2 fruit fly cellular contexts compared by ENCODE assay signal in genomic region chr3R:13995933-13996332, dm6.
TF ChIP-seq lines count a peak whose summit lies in the region.

No protein-coding gene starts in this region.

- TF ChIP-seq CTCF in whole organism, embryonic (GFP tag; optimal IDR thresholded peaks at IDR 0.05; lab: Kevin White, UChicago) = no peak

TF ChIP-seq in whole organism, embryonic, 481 proteins besides CTCF, POLR2A, EP300 and RAD21 (continues in another document):
- TF ChIP-seq klu (GFP tag; IDR thresholded peaks at IDR 0.05; lab: Robert Waterston, UW) = no peak
- no peak for TF ChIP-seq CG8089 (GFP tag; optimal IDR thresholded peaks at IDR 0.05; lab: Kevin White, UChicago)
- no peak for TF ChIP-seq E2f1 (GFP tag; IDR thresholded peaks at IDR 0.05; lab: Robert Waterston, UW)
- no peak for TF ChIP-seq ftz-f1 (GFP tag; optimal IDR thresholded peaks at IDR 0.05; lab: Kevin White, UChicago)
- TF ChIP-seq ro (GFP tag; IDR thresholded peaks at IDR 0.05; lab: Robert Waterston, UW) = no peak
- no peak for TF ChIP-seq CG4730 (GFP tag; IDR thresholded peaks at IDR 0.05; lab: Robert Waterston, UW)
- TF ChIP-seq CG18619 (GFP tag; optimal IDR thresholded peaks at IDR 0.05; lab: Kevin White, UChicago) = no peak
- no peak for TF ChIP-seq CG6689 (GFP tag; IDR thresholded peaks at IDR 0.05; lab: Robert Waterston, UW)
- TF ChIP-seq Sry-β (GFP tag; optimal IDR thresholded peaks at IDR 0.05; lab: Kevin White, UChicago) = no peak
- no peak for TF ChIP-seq CG9932 (GFP tag; IDR thresholded peaks at IDR 0.05; lab: Robert Waterston, UW)
- TF ChIP-seq CG10267 (tag; optimal IDR thresholded peaks at IDR 0.05; lab: Kevin White, UChicago) = no peak
- no peak for TF ChIP-seq Jarid2 (GFP tag; optimal IDR thresholded peaks at IDR 0.05; lab: Kevin White, UChicago)
- no peak for TF ChIP-seq CG6272 (GFP tag; IDR thresholded peaks at IDR 0.05; lab: Robert Waterston, UW)
- TF ChIP-seq Poxn (GFP tag; IDR thresholded peaks at IDR 0.05; lab: Robert Waterston, UW) = no peak
- no peak for TF ChIP-seq shn (GFP tag; optimal IDR thresholded peaks at IDR 0.05; lab: Kevin White, UChicago)
- no peak for TF ChIP-seq hb (GFP tag; IDR thresholded peaks at IDR 0.05; lab: Robert Waterston, UW; ENCODE audit: partially characterized antibody)
- TF ChIP-seq CG15269 (tag; optimal IDR thresholded peaks at IDR 0.05; lab: Kevin White, UChicago) = no peak
- TF ChIP-seq ac (GFP tag; optimal IDR thresholded peaks at IDR 0.05; lab: Kevin White, UChicago) = no peak
- no peak for TF ChIP-seq CG1024 (GFP tag; IDR thresholded peaks at IDR 0.05; lab: Robert Waterston, UW)
- no peak for TF ChIP-seq CG7839 (tag; optimal IDR thresholded peaks at IDR 0.05; lab: Kevin White, UChicago)
- no peak for TF ChIP-seq pum (GFP tag; optimal IDR thresholded peaks at IDR 0.05; lab: Kevin White, UChicago)
- TF ChIP-seq CG11247 (GFP tag; IDR thresholded peaks at IDR 0.05; lab: Robert Waterston, UW) = no peak
- TF ChIP-seq repo (GFP tag; optimal IDR thresholded peaks at IDR 0.05; lab: Kevin White, UChicago) = no peak
- TF ChIP-seq yki (optimal IDR thresholded peaks at IDR 0.05; lab: Kevin White, UChicago) = no peak
- peak; percentile 74 for TF ChIP-seq CG4360 (GFP tag; IDR thresholded peaks at IDR 0.05; lab: Robert Waterston, UW)
- TF ChIP-seq CG34376 (GFP tag; optimal IDR thresholded peaks at IDR 0.05; lab: Kevin White, UChicago) = no peak
- no peak for TF ChIP-seq CG5245 (GFP tag; optimal IDR thresholded peaks at IDR 0.05; lab: Kevin White, UChicago)
- no peak for TF ChIP-seq hkb (optimal IDR thresholded peaks at IDR 0.05; lab: Kevin White, UChicago)
- no peak for TF ChIP-seq hkb (GFP tag; IDR thresholded peaks at IDR 0.05; lab: Robert Waterston, UW)
- no peak for TF ChIP-seq Lpt (GFP tag; optimal IDR thresholded peaks at IDR 0.05; lab: Kevin White, UChicago)
- no peak for TF ChIP-seq CG18599 (GFP tag; optimal IDR thresholded peaks at IDR 0.05; lab: Kevin White, UChicago)
- TF ChIP-seq Dad (GFP tag; optimal IDR thresholded peaks at IDR 0.05; lab: Kevin White, UChicago) = no peak
- TF ChIP-seq trh (GFP tag; optimal IDR thresholded peaks at IDR 0.05; lab: Kevin White, UChicago) = no peak
- no peak for TF ChIP-seq h (optimal IDR thresholded peaks at IDR 0.05; lab: Kevin White, UChicago)
- TF ChIP-seq Dp (GFP tag; optimal IDR thresholded peaks at IDR 0.05; lab: Kevin White, UChicago) = no peak
- no peak for TF ChIP-seq CG32767 (GFP tag; IDR thresholded peaks at IDR 0.05; lab: Robert Waterston, UW)
- no peak for TF ChIP-seq CG42726 (GFP tag; IDR thresholded peaks at IDR 0.05; lab: Robert Waterston, UW; ENCODE audit: partially characterized antibody)
- TF ChIP-seq CG4328 (GFP tag; optimal IDR thresholded peaks at IDR 0.05; lab: Kevin White, UChicago) = no peak
- TF ChIP-seq CG7271 (tag; optimal IDR thresholded peaks at IDR 0.05; lab: Kevin White, UChicago) = no peak
- no peak for TF ChIP-seq pan (optimal IDR thresholded peaks at IDR 0.05; lab: Kevin White, UChicago)
- peak in 1 of 2 experiments; percentile 11 for TF ChIP-seq pan (GFP tag; optimal IDR thresholded peaks at IDR 0.05 in 1 of 2, IDR thresholded peaks at IDR 0.05 in 1 of 2)
- no peak for TF ChIP-seq eyg (GFP tag; optimal IDR thresholded peaks at IDR 0.05; lab: Kevin White, UChicago)
- peak; percentile 82 for TF ChIP-seq Blimp-1 (GFP tag; optimal IDR thresholded peaks at IDR 0.05; lab: Kevin White, UChicago)
- no peak for TF ChIP-seq CG16863 (GFP tag; optimal IDR thresholded peaks at IDR 0.05; lab: Kevin White, UChicago)
- TF ChIP-seq MESR4 (GFP tag; optimal IDR thresholded peaks at IDR 0.05; lab: Kevin White, UChicago) = no peak
- no peak for TF ChIP-seq CG1647 (GFP tag; optimal IDR thresholded peaks at IDR 0.05; lab: Kevin White, UChicago)
- no peak for TF ChIP-seq grau (tag; optimal IDR thresholded peaks at IDR 0.05; lab: Kevin White, UChicago)
- no peak for TF ChIP-seq CG3407 (GFP tag; optimal IDR thresholded peaks at IDR 0.05; lab: Kevin White, UChicago)
- TF ChIP-seq abd-A (tag; optimal IDR thresholded peaks at IDR 0.05; lab: Kevin White, UChicago) = peak; percentile 23

TF ChIP-seq in whole organism, prepupa, 60 proteins besides CTCF, POLR2A, EP300 and RAD21:
- TF ChIP-seq CG7368 (GFP tag; optimal IDR thresholded peaks at IDR 0.05; lab: Kevin White, UChicago) (no peak), eg (GFP tag; IDR thresholded peaks at IDR 0.05; lab: Robert Waterston, UW) (peak; percentile 54; the same call in 1 of the 3 replicates), CG3919 (GFP tag; optimal IDR thresholded peaks at IDR 0.05; lab: Kevin White, UChicago) (no peak)

Comparison
In these comparisons a context has a peak if more than half of its experiments do, and no peak if none do; other contexts are left out.
1. Of the 7 proteins assayed by ChIP-seq in both whole organism, embryonic and whole organism, prepupa: peak only in whole organism, embryonic: Blimp-1; only in whole organism, prepupa: none; in both: none; in neither: 6.